Fruit fly (Drosophila melanogaster): ENCODE results near the gene CG10096.

CG10096 gene

DNA sequence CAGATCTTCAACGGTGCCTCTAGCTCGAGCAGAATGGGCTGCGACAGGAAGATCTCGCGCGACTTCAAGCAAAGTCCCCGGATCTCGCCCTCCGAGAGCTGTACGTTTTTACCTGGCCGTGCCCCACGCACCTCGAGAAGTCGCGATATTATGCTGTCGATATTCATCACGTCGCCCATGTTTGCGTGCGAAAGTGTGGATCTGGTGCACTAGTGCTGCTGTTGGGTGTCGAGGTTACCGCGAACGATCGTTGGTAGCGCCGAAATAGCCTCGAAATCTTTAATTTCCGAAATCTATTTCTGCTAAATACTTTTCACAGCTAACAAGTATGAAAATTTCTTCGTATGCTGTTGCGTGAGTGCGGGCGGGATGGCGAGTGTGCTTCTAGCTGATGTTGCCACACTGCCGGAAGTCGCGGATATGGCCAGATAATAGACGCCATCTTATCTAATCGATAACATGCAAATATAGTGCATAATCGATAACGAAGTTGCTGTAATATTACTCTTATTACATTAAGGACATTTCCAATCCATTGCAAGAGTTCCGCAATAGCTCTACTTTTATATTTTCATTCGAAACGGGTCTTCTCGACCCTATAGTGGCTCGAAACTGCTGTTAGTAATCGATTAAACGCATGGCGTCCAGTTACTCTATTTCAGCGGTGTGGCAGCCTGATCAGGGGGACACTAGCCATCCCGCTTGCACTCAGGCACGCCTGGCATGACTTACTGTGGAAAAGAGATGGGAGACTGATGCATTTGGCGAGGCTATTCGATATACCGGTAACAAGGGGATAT lies 29.9 kb upstream of the CG10096 start, which contains the start of gene Pp1-87B (continued):
- TF ChIP-seq Usf (GFP tag; optimal IDR thresholded peaks at IDR 0.05) (peak; percentile 29), CG7357 (GFP tag; IDR thresholded peaks at IDR 0.05) (no peak), CG4282 (GFP tag; optimal IDR thresholded peaks at IDR 0.05) (no peak), vfl (GFP tag; optimal IDR thresholded peaks at IDR 0.05) (no peak), ci (GFP tag; IDR thresholded peaks at IDR 0.05) (0 out of 3 replicates have a peak, but pooled peaks have one; percentile 5), Scr (GFP tag; IDR thresholded peaks at IDR 0.05; ENCODE audit: partially characterized antibody) (no peak), CG10321 (GFP tag; IDR thresholded peaks at IDR 0.05) (peak; percentile 91), CG10462 (GFP tag; optimal IDR thresholded peaks at IDR 0.05) (no peak), ato (GFP tag; IDR thresholded peaks at IDR 0.05; ENCODE audit: partially characterized antibody) (no peak), Mad (GFP tag; optimal IDR thresholded peaks at IDR 0.05) (no peak), tgo (GFP tag; IDR thresholded peaks at IDR 0.05) (no peak), Lim3 (GFP tag; IDR thresholded peaks at IDR 0.05) (no peak), grau (tag; optimal IDR thresholded peaks at IDR 0.05) (no peak), CG17186 (GFP tag; optimal IDR thresholded peaks at IDR 0.05) (peak; percentile 54), fru (optimal IDR thresholded peaks at IDR 0.05) (no peak), wor (GFP tag; IDR thresholded peaks at IDR 0.05) (no peak), gfzf (GFP tag; optimal IDR thresholded peaks at IDR 0.05) (peak; percentile 17), sima (GFP tag; optimal IDR thresholded peaks at IDR 0.05) (no peak), nau (GFP tag; optimal IDR thresholded peaks at IDR 0.05) (no peak), crol (GFP tag; IDR thresholded peaks at IDR 0.05) (no peak), Aef1 (GFP tag; IDR thresholded peaks at IDR 0.05) (no peak), Ets97D (GFP tag; optimal IDR thresholded peaks at IDR 0.05) (peak; percentile 94), Gug (GFP tag; IDR thresholded peaks at IDR 0.05) (no peak), usp (GFP tag; optimal IDR thresholded peaks at IDR 0.05) (no peak), Max (GFP tag; optimal IDR thresholded peaks at IDR 0.05) (peak; percentile 27), trh (GFP tag; optimal IDR thresholded peaks at IDR 0.05) (no peak), CG11695 (GFP tag; IDR thresholded peaks at IDR 0.05) (no peak), CG3726 (GFP tag; IDR thresholded peaks at IDR 0.05) (no peak), Dip2 (GFP tag; IDR thresholded peaks at IDR 0.05) (no peak), Ravus (GFP tag; IDR thresholded peaks at IDR 0.05) (no peak), fd96Cb (tag; optimal IDR thresholded peaks at IDR 0.05) (no peak), cwo (GFP tag; optimal IDR thresholded peaks at IDR 0.05) (no peak), phol (tag; optimal IDR thresholded peaks at IDR 0.05) (peak; percentile 100), pros (GFP tag; optimal IDR thresholded peaks at IDR 0.05) (no peak), CG17912 (GFP tag; optimal IDR thresholded peaks at IDR 0.05) (no peak), CG18011 (GFP tag; optimal IDR thresholded peaks at IDR 0.05) (no peak), kah (GFP tag; optimal IDR thresholded peaks at IDR 0.05) (no peak), CG8281 (tag; optimal IDR thresholded peaks at IDR 0.05) (no peak), Six4 (GFP tag; optimal IDR thresholded peaks at IDR 0.05) (no peak), gt (GFP tag; IDR thresholded peaks at IDR 0.05) (no peak), sob (GFP tag; IDR thresholded peaks at IDR 0.05) (no peak), sens-2 (GFP tag; IDR thresholded peaks at IDR 0.05) (no peak), CG6175 (GFP tag; IDR thresholded peaks at IDR 0.05) (no peak), sens (GFP tag) (no peak), zen (tag; optimal IDR thresholded peaks at IDR 0.05) (peak; percentile 38), rib (GFP tag; IDR thresholded peaks at IDR 0.05) (no peak), CG18599 (GFP tag; optimal IDR thresholded peaks at IDR 0.05) (no peak), CG14667 (GFP tag; IDR thresholded peaks at IDR 0.05) (no peak), CG32767 (GFP tag; IDR thresholded peaks at IDR 0.05) (no peak), yki (optimal IDR thresholded peaks at IDR 0.05) (no peak), CG1832 (GFP tag; optimal IDR thresholded peaks at IDR 0.05) (peak; percentile 95), kay (GFP tag; optimal IDR thresholded peaks at IDR 0.05) (no peak)
